Worm (Caenorhabditis elegans): ENCODE results near the gene ZK418.7.

- TF ChIP-seq ztf-18 (tag; optimal IDR thresholded peaks at IDR 0.05), result no peak
- no peak for TF ChIP-seq unc-130 (GFP tag; optimal IDR thresholded peaks at IDR 0.05)
- no peak for TF ChIP-seq F57C9.4 (tag; optimal IDR thresholded peaks at IDR 0.05)
- TF ChIP-seq nhr-27 (tag; optimal IDR thresholded peaks at IDR 0.05), result no peak
- no peak for TF ChIP-seq snpc-1.3 (tag; optimal IDR thresholded peaks at IDR 0.05; ENCODE audit: insufficient read depth)
- TF ChIP-seq repo-1 (tag; optimal IDR thresholded peaks at IDR 0.05), result no peak
- TF ChIP-seq mcd-1 (GFP tag; IDR thresholded peaks at IDR 0.05), result no peak
- no peak for TF ChIP-seq F39B2.1 (GFP tag; IDR thresholded peaks at IDR 0.05)
- no peak for TF ChIP-seq rpc-1 (optimal IDR thresholded peaks at IDR 0.05)
- TF ChIP-seq rpc-1 (tag; optimal IDR thresholded peaks at IDR 0.05), result no peak
- no peak for TF ChIP-seq rec-8 (tag; optimal IDR thresholded peaks at IDR 0.05)
- no peak for TF ChIP-seq akir-1 (GFP tag; optimal IDR thresholded peaks at IDR 0.05)
Observed at ce11 chrIII:7060531-7061095, 20.0 kb downstream of the ZK418.7 start, which contains the start of gene egg-2.
